Worm (Caenorhabditis elegans) whole organism, L1 larva: Measurements from ENCODE around the gene tbck-1.
A peak's percentile ranks its signal among the peaks of the same experiment; 100 is the strongest.

Source experiments
- C04F5.9 ChIP-seq: sonication (generic microtip); optimal IDR thresholded peaks from 2 replicates; lab custom pipeline; 2016; ENCODE audit warnings: missing genetic modification characterization, missing compliant biosample characterization
- C34B4.2 ChIP-seq: sonication (generic microtip); optimal IDR thresholded peaks from 2 replicates; lab custom pipeline; 2017; ENCODE audit warnings: mild to moderate bottlenecking, missing genetic modification characterization, missing compliant biosample characterization
- Y116A8C.19 ChIP-seq: sonication (generic microtip); optimal IDR thresholded peaks from 2 replicates; lab custom pipeline; 2016; ENCODE audit warnings: missing compliant biosample characterization, missing genetic modification characterization, borderline replicate concordance
- aha-1 ChIP-seq: fragments of 150-350 bp; optimal IDR thresholded peaks from 2 replicates; lab custom pipeline; 2014; ENCODE audit warnings: missing biosample characterization, missing genetic modification characterization
- aly-2 ChIP-seq: fragments of 150-350 bp; optimal IDR thresholded peaks from 2 replicates; lab custom pipeline; 2014; ENCODE audit warnings: missing biosample characterization, missing genetic modification characterization
- ceh-63 ChIP-seq: fragments of 200-800 bp; sonication (Bioruptor generic); optimal IDR thresholded peaks from 2 replicates; lab custom pipeline; 2018; ENCODE audit warnings: mild to moderate bottlenecking, missing genetic modification characterization, missing compliant biosample characterization
- ceh-8 ChIP-seq: fragments of 200-800 bp; sonication (Bioruptor generic); optimal IDR thresholded peaks from 2 replicates; lab custom pipeline; 2018; ENCODE audit warnings: mild to moderate bottlenecking, missing genetic modification characterization, moderate library complexity, missing compliant biosample characterization
- ceh-90 ChIP-seq: sonication (generic microtip); optimal IDR thresholded peaks from 2 replicates; lab custom pipeline; 2016; ENCODE audit warnings: missing genetic modification characterization, missing compliant biosample characterization
- dpl-1 ChIP-seq, 3 experiments: fragments of 150-350 bp in 2 of 3; sonication (generic microtip) in 1 of 3; optimal IDR thresholded peaks; 2 replicates each; lab custom pipeline; 2014 to 2017; ENCODE audit warnings: missing biosample characterization in 3 of 3, missing genetic modification characterization in 3 of 3, missing genetic modification reagents in 3 of 3
- dsc-1 ChIP-seq: sonication (generic microtip); optimal IDR thresholded peaks from 2 replicates; lab custom pipeline; 2016; ENCODE audit warnings: mild to moderate bottlenecking, missing genetic modification characterization, missing compliant biosample characterization
- efl-1 ChIP-seq, 4 experiments: fragments of 150-350 bp; optimal IDR thresholded peaks in 3 of 4; peaks in 1 of 4; 1 replicate in 1 of 4; 2 replicates in 3 of 4; lab custom pipeline; 2014; ENCODE audit warnings: missing biosample characterization in 2 of 4, missing genetic modification characterization in 2 of 4, missing genetic modification reagents in 2 of 4
- efl-3 ChIP-seq: fragments of 200-800 bp; sonication (Bioruptor generic); optimal IDR thresholded peaks from 2 replicates; lab custom pipeline; 2018; ENCODE audit warnings: mild to moderate bottlenecking, missing genetic modification characterization, missing compliant biosample characterization
- egl-13 ChIP-seq: sonication (generic microtip); optimal IDR thresholded peaks from 2 replicates; lab custom pipeline; 2016; ENCODE audit warnings: missing genotype, missing genetic modification reagents, missing genetic modification characterization, missing compliant biosample characterization
- egl-27 ChIP-seq, 2 experiments: fragments of 150-350 bp in 1 of 2; sonication (generic microtip); optimal IDR thresholded peaks; 3 replicates each; lab custom pipeline; 2017 to 2018; ENCODE audit warnings: missing biosample characterization in 2 of 2, missing genetic modification characterization in 2 of 2, missing genetic modification reagents in 2 of 2
- elt-2 ChIP-seq: sonication (generic microtip); optimal IDR thresholded peaks from 2 replicates; lab custom pipeline; 2016; ENCODE audit warnings: missing genetic modification characterization, mild to moderate bottlenecking, inconsistent platforms, missing compliant biosample characterization, missing genetic modification reagents
- elt-3 ChIP-seq, 6 experiments: fragments of 150-350 bp in 1 of 6; sonication (generic microtip); optimal IDR thresholded peaks; 2 replicates each; lab custom pipeline; 2017 to 2018; ENCODE audit warnings: missing biosample characterization in 6 of 6, missing genetic modification characterization in 6 of 6, inconsistent platforms in 1 of 6
- ets-5 ChIP-seq: fragments of 200-800 bp; sonication (Bioruptor generic); IDR thresholded peaks from 2 replicates; pipeline ENCODE4 v1.3.6; 2022; ENCODE audit warnings: missing genetic modification characterization, missing compliant biosample characterization
- fkh-10 ChIP-seq: sonication (generic microtip); optimal IDR thresholded peaks from 2 replicates; lab custom pipeline; 2017; ENCODE audit warnings: missing biosample characterization, missing genetic modification reagents, missing genetic modification characterization
- grh-1 ChIP-seq: fragments of 200-800 bp; sonication (Bioruptor generic); IDR thresholded peaks from 2 replicates; pipeline ENCODE4 v1.3.6; 2022; ENCODE audit warnings: missing genetic modification reagents, missing genetic modification characterization, missing compliant biosample characterization
- irx-1 ChIP-seq: sonication (generic microtip); optimal IDR thresholded peaks from 2 replicates; lab custom pipeline; 2016; ENCODE audit warnings: missing genetic modification characterization, missing compliant biosample characterization
- lin-13 ChIP-seq: fragments of 150-350 bp; optimal IDR thresholded peaks from 2 replicates; lab custom pipeline; 2014; ENCODE audit warnings: missing biosample characterization, missing genetic modification reagents, missing genetic modification characterization
- mab-9 ChIP-seq: fragments of 200-800 bp; sonication (Bioruptor generic); IDR thresholded peaks from 2 replicates; pipeline ENCODE4 v1.3.6; 2022; ENCODE audit warnings: missing genetic modification reagents, missing genetic modification characterization, missing compliant biosample characterization
- mep-1 ChIP-seq: fragments of 150-350 bp; optimal IDR thresholded peaks from 2 replicates; lab custom pipeline; 2014; ENCODE audit warnings: missing biosample characterization, missing genetic modification characterization
- nhr-11 ChIP-seq: fragments of 150-350 bp; optimal IDR thresholded peaks from 2 replicates; lab custom pipeline; 2014; ENCODE audit warnings: missing biosample characterization, missing genetic modification characterization
- nhr-19 ChIP-seq: fragments of 200-800 bp; sonication (Bioruptor generic); conservative IDR thresholded peaks from 2 replicates; pipeline ENCODE4 v1.3.6; 2022; ENCODE audit warnings: missing genetic modification characterization, missing compliant biosample characterization
- nhr-28 ChIP-seq: fragments of 150-350 bp; optimal IDR thresholded peaks from 2 replicates; lab custom pipeline; 2014; ENCODE audit warnings: missing biosample characterization, missing genetic modification characterization
- nhr-71 ChIP-seq: sonication (generic microtip); optimal IDR thresholded peaks from 2 replicates; lab custom pipeline; 2016; ENCODE audit warnings: mild to moderate bottlenecking, missing genetic modification characterization, moderate library complexity, missing compliant biosample characterization
- nhr-84 ChIP-seq: sonication (generic microtip); optimal IDR thresholded peaks from 2 replicates; lab custom pipeline; 2017; ENCODE audit warnings: missing biosample characterization, missing genetic modification characterization
- nhr-90 ChIP-seq: sonication (generic microtip); optimal IDR thresholded peaks from 2 replicates; lab custom pipeline; 2016; ENCODE audit warnings: mild to moderate bottlenecking, missing genetic modification characterization, missing compliant biosample characterization; ENCODE audit not compliant: poor library complexity
- pax-3 ChIP-seq: fragments of 200-800 bp; sonication (Bioruptor generic); optimal IDR thresholded peaks from 2 replicates; lab custom pipeline; 2018; ENCODE audit warnings: mild to moderate bottlenecking, missing genetic modification characterization, moderate library complexity, missing compliant biosample characterization
- rnt-1 ChIP-seq: sonication (generic microtip); optimal IDR thresholded peaks from 2 replicates; lab custom pipeline; 2016; ENCODE audit warnings: mild to moderate bottlenecking, missing genetic modification characterization, moderate library complexity, missing compliant biosample characterization
- sptf-1 ChIP-seq: fragments of 150-350 bp; optimal IDR thresholded peaks from 2 replicates; lab custom pipeline; 2014; ENCODE audit warnings: missing biosample characterization, missing genetic modification characterization
- sup-37 ChIP-seq: fragments of 200-800 bp; sonication (Bioruptor generic); optimal IDR thresholded peaks from 2 replicates; lab custom pipeline; 2018; ENCODE audit warnings: mild to moderate bottlenecking, missing genetic modification characterization, missing compliant biosample characterization
- tlp-1 ChIP-seq: fragments of 150-350 bp; optimal IDR thresholded peaks from 2 replicates; lab custom pipeline; 2014; ENCODE audit warnings: missing biosample characterization, missing genetic modification characterization
- unc-86 ChIP-seq: sonication (generic microtip); optimal IDR thresholded peaks from 2 replicates; lab custom pipeline; 2016; ENCODE audit warnings: missing genetic modification characterization, missing compliant biosample characterization
- vab-15 ChIP-seq: sonication (generic microtip); optimal IDR thresholded peaks from 2 replicates; lab custom pipeline; 2017; ENCODE audit warnings: missing genotype, mild to moderate bottlenecking, missing genetic modification characterization, missing compliant biosample characterization
- zag-1 ChIP-seq: fragments of 150-350 bp; optimal IDR thresholded peaks from 2 replicates; lab custom pipeline; 2014; ENCODE audit warnings: missing biosample characterization, missing genetic modification characterization
- zip-4 ChIP-seq: fragments of 200-800 bp; sonication (Bioruptor generic); optimal IDR thresholded peaks from 2 replicates; lab custom pipeline; 2018; ENCODE audit warnings: mild to moderate bottlenecking, missing genetic modification characterization, moderate library complexity, missing compliant biosample characterization
- ztf-11 ChIP-seq, 2 experiments: sonication (generic microtip); optimal IDR thresholded peaks; 2 replicates each; lab custom pipeline; 2016 to 2017; ENCODE audit warnings: missing genetic modification characterization in 2 of 2, missing biosample characterization in 1 of 2, missing compliant biosample characterization in 1 of 2

tbck-1 gene

ce11 chrII:4779753-4780152 is 48.6 kb upstream of the tbck-1 start:
- TF ChIP-seq tlp-1 (tag; lab: Kevin White, UChicago) (no peak), efl-1 (optimal IDR thresholded peaks at IDR 0.05; lab: Kevin White, UChicago) (no peak), efl-1 (GFP tag; optimal IDR thresholded peaks at IDR 0.05 in 1 of 2; lab: Kevin White, UChicago) (peak in 1 of 2 experiments; percentile 66)
- TF ChIP-seq, all 84 proteins: peak for 1

- TF ChIP-seq nhr-11 (no peak), nhr-28 (tag; lab: Kevin White, UChicago) (no peak), zip-4 (GFP tag; lab: Kevin White, UChicago) (no peak), mep-1 (tag; lab: Kevin White, UChicago) (no peak), grh-1 (GFP tag; lab: Robert Waterston, UW) (no peak), zag-1 (tag; lab: Kevin White, UChicago) (no peak)
Measured at ce11 chrII:4784436-4784835, 43.9 kb upstream of the tbck-1 start, which contains the start of gene nep-12. Gene nep-12 (minus strand): TSS chrII:4784536.

ce11 chrII:4786181-4786580 is 42.2 kb upstream of the tbck-1 start, which contains the start of gene msp-3:
Gene msp-3 (minus strand): TSS chrII:4786281.
- no peak for TF ChIP-seq nhr-11
- TF ChIP-seq ets-5 (GFP tag; lab: Robert Waterston, UW), result no peak
- TF ChIP-seq C34B4.2 (tag; lab: Kevin White, UChicago), result no peak
- no peak for TF ChIP-seq mab-9 (GFP tag; lab: Robert Waterston, UW)
- TF ChIP-seq C04F5.9 (tag; lab: Kevin White, UChicago), result no peak
- no peak for TF ChIP-seq unc-86
- TF ChIP-seq nhr-19 (GFP tag; lab: Robert Waterston, UW), result no peak
- TF ChIP-seq rnt-1 (tag; lab: Kevin White, UChicago), result no peak
- TF ChIP-seq ceh-63 (GFP tag; lab: Kevin White, UChicago), result no peak
- TF ChIP-seq mep-1 (tag; lab: Kevin White, UChicago), result no peak
- TF ChIP-seq, all 84 proteins: peak for 0

- TF ChIP-seq dpl-1 (GFP tag; optimal IDR thresholded peaks at IDR 0.05; lab: Kevin White, UChicago), result no peak
- no peak for TF ChIP-seq efl-1 (optimal IDR thresholded peaks at IDR 0.05; lab: Kevin White, UChicago)
- TF ChIP-seq efl-1 (GFP tag; optimal IDR thresholded peaks at IDR 0.05 in 1 of 2; lab: Kevin White, UChicago), result peak in 1 of 2 experiments; percentile 53
- no peak for TF ChIP-seq zag-1 (tag; lab: Kevin White, UChicago)
- TF ChIP-seq sptf-1 (tag; lab: Kevin White, UChicago), result no peak
- no peak for TF ChIP-seq ztf-11 (tag; optimal IDR thresholded peaks at IDR 0.05; lab: Kevin White, UChicago)
- TF ChIP-seq mab-9 (GFP tag; lab: Robert Waterston, UW), result no peak
- TF ChIP-seq Y116A8C.19, result no peak
- no peak for TF ChIP-seq fkh-10 (GFP tag; lab: Kevin White, UChicago)
- TF ChIP-seq, all 84 proteins: peak for 1
Measured at ce11 chrII:4789835-4790343, 38.5 kb upstream of the tbck-1 start, which contains the start of gene F26G1.15. Gene F26G1.15 (plus strand): TSS chrII:4790293.

ce11 chrII:4790687-4791086 is 37.7 kb upstream of the tbck-1 start:
- TF ChIP-seq dsc-1 (no peak), lin-13 (GFP tag; lab: Kevin White, UChicago) (no peak), elt-3 (tag; optimal IDR thresholded peaks at IDR 0.05; lab: Kevin White, UChicago) (no peak), rnt-1 (tag; lab: Kevin White, UChicago) (peak; percentile 31), dpl-1 (GFP tag; optimal IDR thresholded peaks at IDR 0.05; lab: Kevin White, UChicago) (peak in 1 of 3 experiments; percentile 11), mab-9 (GFP tag; lab: Robert Waterston, UW) (no peak), efl-1 (optimal IDR thresholded peaks at IDR 0.05; lab: Kevin White, UChicago) (peak in 1 of 2 experiments; percentile 1), efl-1 (GFP tag; optimal IDR thresholded peaks at IDR 0.05 in 1 of 2; lab: Kevin White, UChicago) (no peak), nhr-90 (no peak)

ce11 chrII:4791272-4791671 is 37.1 kb upstream of the tbck-1 start, which contains the start of gene F26G1.1:
Gene F26G1.1 (plus strand): TSS chrII:4791618.
- TF ChIP-seq aha-1 (tag; lab: Kevin White, UChicago), result no peak
- TF ChIP-seq vab-15, result no peak
- TF ChIP-seq pax-3 (tag; lab: Kevin White, UChicago), result peak; percentile 90
- TF ChIP-seq egl-27 (tag; optimal IDR thresholded peaks at IDR 0.05; lab: Kevin White, UChicago), result no peak
- TF ChIP-seq nhr-71 (tag; lab: Kevin White, UChicago), result peak; percentile 85
- TF ChIP-seq ceh-8 (GFP tag; lab: Kevin White, UChicago), result peak; percentile 42
- peak; percentile 96 for TF ChIP-seq irx-1 (tag; lab: Kevin White, UChicago)
- no peak for TF ChIP-seq nhr-84 (tag; lab: Kevin White, UChicago)
- TF ChIP-seq Y116A8C.19, result peak; percentile 64
- TF ChIP-seq elt-3 (tag; optimal IDR thresholded peaks at IDR 0.05; lab: Kevin White, UChicago), result no peak
- TF ChIP-seq efl-3 (GFP tag; lab: Kevin White, UChicago), result peak; percentile 27
- TF ChIP-seq grh-1 (GFP tag; lab: Robert Waterston, UW), result peak; percentile 79
- peak; percentile 92 for TF ChIP-seq elt-2
- TF ChIP-seq ceh-90 (tag; lab: Kevin White, UChicago), result peak; percentile 98
- TF ChIP-seq egl-13 (tag; lab: Kevin White, UChicago), result peak; percentile 92
- TF ChIP-seq dsc-1, result peak; percentile 90
- TF ChIP-seq aly-2, result no peak
- peak; percentile 61 for TF ChIP-seq sup-37
